Worm (Caenorhabditis elegans): ENCODE measurements around the gene dhcr-24.

dhcr-24 gene

DNA sequence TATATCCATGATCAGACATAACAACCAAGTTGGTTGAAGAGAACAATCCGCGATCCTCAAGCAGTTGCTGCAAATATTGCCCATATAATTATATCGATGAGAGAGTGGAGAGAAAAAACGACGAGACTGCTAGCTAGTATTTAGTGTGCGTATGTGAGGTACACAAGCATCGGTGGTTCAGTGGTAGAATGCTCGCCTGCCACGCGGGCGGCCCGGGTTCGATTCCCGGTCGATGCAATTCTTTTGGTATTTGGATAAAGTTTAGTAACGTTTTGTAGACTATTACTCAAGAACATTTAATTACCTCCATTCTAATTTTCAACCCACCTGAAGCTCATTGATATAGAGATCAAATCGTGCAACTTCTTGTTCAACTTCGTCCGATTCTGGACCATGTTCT is 49.1 kb upstream of the dhcr-24 start (continued):
- TF ChIP-seq rnt-1 (tag; optimal IDR thresholded peaks at IDR 0.05) (peak; percentile 63), lir-3 (tag; optimal IDR thresholded peaks at IDR 0.05; ENCODE audit: poor library complexity) (peak; percentile 49), hpl-2 (GFP tag; optimal IDR thresholded peaks at IDR 0.05) (no peak), ceh-63 (GFP tag; optimal IDR thresholded peaks at IDR 0.05) (no peak), nhr-47 (tag; optimal IDR thresholded peaks at IDR 0.05) (peak; percentile 83), pax-3 (tag; optimal IDR thresholded peaks at IDR 0.05) (peak; percentile 52), nhr-90 (tag; optimal IDR thresholded peaks at IDR 0.05; ENCODE audit: poor library complexity) (peak; percentile 76)

- TF ChIP-seq nhr-85 (tag) (no peak), ztf-11 (tag; optimal IDR thresholded peaks at IDR 0.05) (no peak), blmp-1 (tag; optimal IDR thresholded peaks at IDR 0.05) (peak; percentile 50), nhr-84 (tag; optimal IDR thresholded peaks at IDR 0.05) (no peak), unc-86 (tag; optimal IDR thresholded peaks at IDR 0.05) (no peak)
Observed at ce11 chrX:2607522-2608278, 43.8 kb upstream of the dhcr-24 start, which contains the start of gene T03G6.1. Gene T03G6.1 (plus strand): TSS chrX:2608228.

DNA sequence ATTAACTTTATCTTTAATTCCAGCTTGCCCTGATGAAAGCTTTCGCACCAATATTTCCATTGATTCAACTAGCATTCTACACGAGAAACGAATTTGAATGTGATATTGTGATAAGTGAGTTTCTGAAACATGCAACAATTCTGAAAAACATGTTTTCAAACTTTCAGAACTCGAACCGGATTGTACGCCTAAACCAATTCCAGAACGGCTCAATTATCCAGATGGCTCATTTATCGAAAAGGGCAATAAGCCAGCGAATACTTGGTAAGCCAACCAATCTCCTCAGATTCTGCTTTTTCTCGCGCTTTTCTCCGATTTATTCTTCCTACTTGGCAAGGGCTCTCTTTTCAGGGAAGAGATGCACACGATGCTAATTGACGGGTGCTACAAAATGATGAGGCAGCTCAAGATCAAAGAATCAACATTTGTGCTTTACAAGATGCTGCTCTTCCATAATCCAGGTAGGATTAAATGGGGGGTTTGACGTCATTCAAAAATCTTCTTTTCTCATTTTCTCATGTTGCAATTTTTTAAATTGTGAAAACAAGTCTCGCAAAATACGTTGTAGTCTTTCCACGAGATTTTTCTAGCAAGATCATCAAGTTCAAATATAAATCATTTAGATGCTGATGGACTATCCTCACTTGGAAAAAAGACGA is 40.5 kb upstream of the dhcr-24 start:
- TF ChIP-seq fkh-4 (tag; optimal IDR thresholded peaks at IDR 0.05; ENCODE audit: borderline replicate concordance) = peak; percentile 39
- TF ChIP-seq nhr-19 (GFP tag; conservative IDR thresholded peaks at IDR 0.05) = 0 out of 2 replicates have a peak, but pooled peaks have one; percentile 11
- TF ChIP-seq unc-62 (GFP tag; optimal IDR thresholded peaks at IDR 0.05) = no peak
- TF ChIP-seq ces-1 (GFP tag; optimal IDR thresholded peaks at IDR 0.05) = no peak
- TF ChIP-seq egl-13 (tag; optimal IDR thresholded peaks at IDR 0.05) = peak; percentile 29
- peak; percentile 0 to 25 for TF ChIP-seq lsy-2 (tag; optimal IDR thresholded peaks at IDR 0.05)
- TF ChIP-seq fkh-10 (GFP tag; optimal IDR thresholded peaks at IDR 0.05) = peak; percentile 25
- peak; percentile 55 for TF ChIP-seq nhr-47 (tag; optimal IDR thresholded peaks at IDR 0.05)
- peak; percentile 94 for TF ChIP-seq dsc-1 (tag; optimal IDR thresholded peaks at IDR 0.05)
- peak; percentile 85 for TF ChIP-seq unc-30 (tag; optimal IDR thresholded peaks at IDR 0.05)
- 0 out of 2 replicates have a peak, but pooled peaks have one; percentile 13 for TF ChIP-seq ceh-88 (GFP tag; IDR thresholded peaks at IDR 0.05)
- TF ChIP-seq lin-14 (GFP tag; optimal IDR thresholded peaks at IDR 0.05) = peak; percentile 65
- TF ChIP-seq elt-2 (tag; optimal IDR thresholded peaks at IDR 0.05) = no peak
- TF ChIP-seq fkh-8 (tag; optimal IDR thresholded peaks at IDR 0.05) = peak; percentile 10
- no peak for TF ChIP-seq unc-86 (tag; optimal IDR thresholded peaks at IDR 0.05)
- TF ChIP-seq skn-1 (tag; optimal IDR thresholded peaks at IDR 0.05) = no peak
- peak; percentile 51 for TF ChIP-seq nhr-20 (tag; optimal IDR thresholded peaks at IDR 0.05)
- peak; percentile 31 for TF ChIP-seq nhr-11 (tag; optimal IDR thresholded peaks at IDR 0.05)
- TF ChIP-seq rnt-1 (tag; optimal IDR thresholded peaks at IDR 0.05) = no peak
- TF ChIP-seq pax-3 (tag; optimal IDR thresholded peaks at IDR 0.05) = peak; percentile 71
- TF ChIP-seq tbx-2 (tag; optimal IDR thresholded peaks at IDR 0.05) = no peak
- TF ChIP-seq ceh-82 (tag; optimal IDR thresholded peaks at IDR 0.05) = peak in 1 of 3 experiments; percentile 10
- TF ChIP-seq sox-4 (tag; optimal IDR thresholded peaks at IDR 0.05) = peak; percentile 64
- TF ChIP-seq nhr-12 (tag; optimal IDR thresholded peaks at IDR 0.05) = no peak
- TF ChIP-seq isw-1 (GFP tag; IDR thresholded peaks at IDR 0.05) = no peak
- TF ChIP-seq nhr-71 (tag; optimal IDR thresholded peaks at IDR 0.05) = peak; percentile 53
- peak; percentile 15 for TF ChIP-seq swsn-7 (tag; optimal IDR thresholded peaks at IDR 0.05)

Data from whole organism, L1 larva.